Fruit fly (Drosophila melanogaster): Measurements from ENCODE around the gene ImpL2.

ImpL2 gene

DNA sequence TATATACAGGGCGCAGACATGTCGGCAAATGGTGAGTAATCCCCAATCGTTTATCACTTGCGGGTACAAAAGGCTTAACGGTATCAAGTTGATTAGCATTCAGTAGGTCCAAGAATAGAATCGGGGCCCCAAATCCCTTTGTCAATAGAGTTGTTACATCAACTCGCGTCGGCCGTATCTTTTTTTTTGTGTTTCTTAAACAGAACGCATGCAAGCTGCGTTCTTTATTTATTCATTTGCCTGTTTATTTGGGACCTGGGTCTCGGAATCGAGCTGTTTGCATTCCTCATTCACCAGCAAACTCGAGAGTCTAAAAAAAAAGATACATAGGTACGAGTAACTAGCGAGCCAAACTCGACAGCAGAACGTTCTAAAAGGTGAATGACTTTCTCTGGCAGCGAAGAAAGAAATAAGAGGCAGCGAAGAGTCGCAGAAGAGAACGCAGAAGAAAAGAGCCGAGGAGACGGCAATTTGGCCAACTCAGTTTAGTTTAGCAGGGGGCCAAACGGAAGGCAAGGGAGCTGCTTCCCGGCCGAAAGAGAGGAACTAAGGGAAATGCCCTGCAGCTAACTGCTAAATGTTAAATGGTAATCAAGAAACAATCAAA is 36.3 kb upstream of the ImpL2 start (continued):
- no peak for TF ChIP-seq Dref (GFP tag; IDR thresholded peaks at IDR 0.05)
- TF ChIP-seq seq (GFP tag; IDR thresholded peaks at IDR 0.05), result no peak
- TF ChIP-seq ash1 (GFP tag; optimal IDR thresholded peaks at IDR 0.05), result no peak
- TF ChIP-seq wdn (GFP tag; IDR thresholded peaks at IDR 0.05), result no peak
- no peak for TF ChIP-seq az2 (GFP tag; optimal IDR thresholded peaks at IDR 0.05)
- TF ChIP-seq Dip3 (GFP tag; optimal IDR thresholded peaks at IDR 0.05), result no peak
- peak; percentile 62 for TF ChIP-seq ATbp (GFP tag; optimal IDR thresholded peaks at IDR 0.05)
- TF ChIP-seq E2f1 (GFP tag; IDR thresholded peaks at IDR 0.05), result no peak
- no peak for TF ChIP-seq CG11723 (GFP tag; optimal IDR thresholded peaks at IDR 0.05)
- no peak for TF ChIP-seq yki (optimal IDR thresholded peaks at IDR 0.05)
- no peak for TF ChIP-seq CG12299 (tag; optimal IDR thresholded peaks at IDR 0.05)
- no peak for TF ChIP-seq Hr51 (GFP tag; optimal IDR thresholded peaks at IDR 0.05)
- no peak for TF ChIP-seq Ets65A (GFP tag)
- TF ChIP-seq CG10959 (GFP tag; IDR thresholded peaks at IDR 0.05), result no peak
- no peak for TF ChIP-seq exex (tag; optimal IDR thresholded peaks at IDR 0.05)
- peak; percentile 38 for TF ChIP-seq CG10979 (tag; optimal IDR thresholded peaks at IDR 0.05)
- TF ChIP-seq CG3065 (GFP tag; optimal IDR thresholded peaks at IDR 0.05), result no peak
- TF ChIP-seq CG13287 (GFP tag; IDR thresholded peaks at IDR 0.05; ENCODE audit: partially characterized antibody), result no peak
- TF ChIP-seq Hmx (GFP tag; optimal IDR thresholded peaks at IDR 0.05), result no peak
- no peak for TF ChIP-seq Atf-2 (GFP tag; optimal IDR thresholded peaks at IDR 0.05)
- TF ChIP-seq PHDP (tag; optimal IDR thresholded peaks at IDR 0.05), result no peak
- no peak for TF ChIP-seq CG7839 (tag; optimal IDR thresholded peaks at IDR 0.05)
- no peak for TF ChIP-seq CG11696 (GFP tag; IDR thresholded peaks at IDR 0.05)
- TF ChIP-seq CG18476 (GFP tag; optimal IDR thresholded peaks at IDR 0.05), result no peak
- no peak for TF ChIP-seq klu (GFP tag; IDR thresholded peaks at IDR 0.05)
- TF ChIP-seq CG1832 (GFP tag; optimal IDR thresholded peaks at IDR 0.05), result no peak
- TF ChIP-seq slp2 (GFP tag; optimal IDR thresholded peaks at IDR 0.05), result no peak
- no peak for TF ChIP-seq ssp (GFP tag; IDR thresholded peaks at IDR 0.05)
- no peak for TF ChIP-seq lbe (GFP tag; optimal IDR thresholded peaks at IDR 0.05)
- no peak for TF ChIP-seq CG3726 (GFP tag; IDR thresholded peaks at IDR 0.05)
- TF ChIP-seq lov (optimal IDR thresholded peaks at IDR 0.05), result no peak
- TF ChIP-seq lov (GFP tag; IDR thresholded peaks at IDR 0.05), result no peak
- no peak for TF ChIP-seq CG5245 (GFP tag; optimal IDR thresholded peaks at IDR 0.05)
- TF ChIP-seq hth (optimal IDR thresholded peaks at IDR 0.05), result no peak
- no peak for TF ChIP-seq Neu2 (GFP tag; optimal IDR thresholded peaks at IDR 0.05; ENCODE audit: borderline replicate concordance)
- no peak for TF ChIP-seq sug (tag; optimal IDR thresholded peaks at IDR 0.05)
- peak; percentile 36 for TF ChIP-seq CG10209 (GFP tag; optimal IDR thresholded peaks at IDR 0.05)
- TF ChIP-seq CG4282 (GFP tag; optimal IDR thresholded peaks at IDR 0.05), result no peak
- no peak for TF ChIP-seq Dll (GFP tag; IDR thresholded peaks at IDR 0.05; ENCODE audit: partially characterized antibody)
- no peak for TF ChIP-seq Mes4 (GFP tag; optimal IDR thresholded peaks at IDR 0.05)
- no peak for TF ChIP-seq trh (GFP tag; optimal IDR thresholded peaks at IDR 0.05)
- no peak for TF ChIP-seq CG8944 (GFP tag; optimal IDR thresholded peaks at IDR 0.05)
- no peak for TF ChIP-seq CG4360 (GFP tag; IDR thresholded peaks at IDR 0.05)
- TF ChIP-seq nom (GFP tag; optimal IDR thresholded peaks at IDR 0.05), result no peak
- no peak for TF ChIP-seq chinmo (GFP tag; IDR thresholded peaks at IDR 0.05; ENCODE audit: partially characterized antibody)
- peak; percentile 43 for TF ChIP-seq CG7745 (tag; optimal IDR thresholded peaks at IDR 0.05)
- peak; percentile 16 for TF ChIP-seq salm (tag; optimal IDR thresholded peaks at IDR 0.05)
- no peak for TF ChIP-seq bigmax (GFP tag; optimal IDR thresholded peaks at IDR 0.05)
- peak; percentile 62; the same call in 1 of the 2 replicates for TF ChIP-seq chm (GFP tag; IDR thresholded peaks at IDR 0.05)
- TF ChIP-seq MESR4 (GFP tag; optimal IDR thresholded peaks at IDR 0.05), result no peak
- no peak for TF ChIP-seq Dip2 (GFP tag; IDR thresholded peaks at IDR 0.05)
- TF ChIP-seq btn (GFP tag; optimal IDR thresholded peaks at IDR 0.05), result no peak

All from whole organism, embryonic.